Worm (Caenorhabditis elegans) whole organism, L1 larva: ENCODE data around the gene lec-9.

Experiments
- C04F5.9 ChIP-seq: sonication (generic microtip); optimal IDR thresholded peaks from 2 replicates; lab custom pipeline; 2016; ENCODE audit warnings: missing genetic modification characterization, missing compliant biosample characterization
- aha-1 ChIP-seq: fragments of 150-350 bp; optimal IDR thresholded peaks from 2 replicates; lab custom pipeline; 2014; ENCODE audit warnings: missing biosample characterization, missing genetic modification characterization
- blmp-1 ChIP-seq: fragments of 150-350 bp; optimal IDR thresholded peaks from 2 replicates; lab custom pipeline; 2014; ENCODE audit warnings: missing biosample characterization, missing genetic modification characterization
- ceh-8 ChIP-seq: fragments of 200-800 bp; sonication (Bioruptor generic); optimal IDR thresholded peaks from 2 replicates; lab custom pipeline; 2018; ENCODE audit warnings: mild to moderate bottlenecking, missing genetic modification characterization, moderate library complexity, missing compliant biosample characterization
- ceh-88 ChIP-seq: fragments of 200-800 bp; sonication (Bioruptor generic); IDR thresholded peaks from 2 replicates; pipeline ENCODE4 v1.3.6; 2022; ENCODE audit warnings: missing genetic modification characterization, missing compliant biosample characterization
- dpl-1 ChIP-seq, 3 experiments: fragments of 150-350 bp in 2 of 3; sonication (generic microtip) in 1 of 3; optimal IDR thresholded peaks; 2 replicates each; lab custom pipeline; 2014 to 2017; ENCODE audit warnings: missing biosample characterization in 3 of 3, missing genetic modification characterization in 3 of 3, missing genetic modification reagents in 3 of 3
- dsc-1 ChIP-seq: sonication (generic microtip); optimal IDR thresholded peaks from 2 replicates; lab custom pipeline; 2016; ENCODE audit warnings: mild to moderate bottlenecking, missing genetic modification characterization, missing compliant biosample characterization
- efl-1 ChIP-seq, 4 experiments: fragments of 150-350 bp; optimal IDR thresholded peaks in 3 of 4; peaks in 1 of 4; 1 replicate in 1 of 4; 2 replicates in 3 of 4; lab custom pipeline; 2014; ENCODE audit warnings: missing biosample characterization in 2 of 4, missing genetic modification characterization in 2 of 4, missing genetic modification reagents in 2 of 4
- efl-3 ChIP-seq: fragments of 200-800 bp; sonication (Bioruptor generic); optimal IDR thresholded peaks from 2 replicates; lab custom pipeline; 2018; ENCODE audit warnings: mild to moderate bottlenecking, missing genetic modification characterization, missing compliant biosample characterization
- elt-2 ChIP-seq: sonication (generic microtip); optimal IDR thresholded peaks from 2 replicates; lab custom pipeline; 2016; ENCODE audit warnings: missing genetic modification characterization, mild to moderate bottlenecking, inconsistent platforms, missing compliant biosample characterization, missing genetic modification reagents
- elt-3 ChIP-seq, 6 experiments: fragments of 150-350 bp in 1 of 6; sonication (generic microtip); optimal IDR thresholded peaks; 2 replicates each; lab custom pipeline; 2017 to 2018; ENCODE audit warnings: missing biosample characterization in 6 of 6, missing genetic modification characterization in 6 of 6, inconsistent platforms in 1 of 6
- fkh-4 ChIP-seq: sonication (generic microtip); optimal IDR thresholded peaks from 2 replicates; lab custom pipeline; 2016; ENCODE audit warnings: missing compliant biosample characterization, missing genetic modification characterization, borderline replicate concordance
- grh-1 ChIP-seq: fragments of 200-800 bp; sonication (Bioruptor generic); IDR thresholded peaks from 2 replicates; pipeline ENCODE4 v1.3.6; 2022; ENCODE audit warnings: missing genetic modification reagents, missing genetic modification characterization, missing compliant biosample characterization
- hlh-17 ChIP-seq: fragments of 200-800 bp; sonication (Bioruptor generic); optimal IDR thresholded peaks from 2 replicates; lab custom pipeline; 2018; ENCODE audit warnings: missing genetic modification characterization, mild to moderate bottlenecking, missing compliant biosample characterization, moderate library complexity, borderline replicate concordance
- irx-1 ChIP-seq: sonication (generic microtip); optimal IDR thresholded peaks from 2 replicates; lab custom pipeline; 2016; ENCODE audit warnings: missing genetic modification characterization, missing compliant biosample characterization
- isw-1 ChIP-seq: fragments of 200-800 bp; sonication (Bioruptor generic); IDR thresholded peaks from 2 replicates; pipeline ENCODE4 v1.3.6; 2022; ENCODE audit warnings: missing genetic modification characterization, missing compliant biosample characterization
- jun-1 ChIP-seq: fragments of 150-350 bp; optimal IDR thresholded peaks from 2 replicates; lab custom pipeline; 2014; ENCODE audit warnings: missing biosample characterization, missing genetic modification reagents, missing genetic modification characterization
- lin-13 ChIP-seq: fragments of 150-350 bp; optimal IDR thresholded peaks from 2 replicates; lab custom pipeline; 2014; ENCODE audit warnings: missing biosample characterization, missing genetic modification reagents, missing genetic modification characterization
- lin-14 ChIP-seq: fragments of 200-800 bp; sonication (Bioruptor generic); optimal IDR thresholded peaks from 2 replicates; lab custom pipeline; 2018; ENCODE audit warnings: mild to moderate bottlenecking, missing genetic modification characterization, moderate library complexity, missing compliant biosample characterization
- lin-15B ChIP-seq: fragments of 150-350 bp; sonication (generic microtip); optimal IDR thresholded peaks from 3 replicates; lab custom pipeline; 2014; ENCODE audit warnings: missing biosample characterization, missing genetic modification characterization
- lin-35 ChIP-seq, 2 experiments: fragments of 150-350 bp; optimal IDR thresholded peaks; 2 replicates each; lab custom pipeline; 2014; ENCODE audit warnings: missing biosample characterization in 2 of 2, missing genetic modification characterization in 2 of 2, missing genetic modification reagents in 2 of 2
- lin-39 ChIP-seq: fragments of 150-350 bp; optimal IDR thresholded peaks from 2 replicates; lab custom pipeline; 2014; ENCODE audit warnings: missing biosample characterization, missing genetic modification reagents, missing genetic modification characterization
- mdl-1 ChIP-seq, 2 experiments: fragments of 150-350 bp; optimal IDR thresholded peaks; 2 replicates each; lab custom pipeline; 2014 to 2017; ENCODE audit warnings: missing biosample characterization in 2 of 2, missing genetic modification characterization in 2 of 2, inconsistent platforms in 1 of 2
- mef-2 ChIP-seq: fragments of 150-350 bp; optimal IDR thresholded peaks from 2 replicates; lab custom pipeline; 2014; ENCODE audit warnings: missing biosample characterization, missing genetic modification characterization
- mep-1 ChIP-seq: fragments of 150-350 bp; optimal IDR thresholded peaks from 2 replicates; lab custom pipeline; 2014; ENCODE audit warnings: missing biosample characterization, missing genetic modification characterization
- nhr-11 ChIP-seq: fragments of 150-350 bp; optimal IDR thresholded peaks from 2 replicates; lab custom pipeline; 2014; ENCODE audit warnings: missing biosample characterization, missing genetic modification characterization
- nhr-19 ChIP-seq: fragments of 200-800 bp; sonication (Bioruptor generic); conservative IDR thresholded peaks from 2 replicates; pipeline ENCODE4 v1.3.6; 2022; ENCODE audit warnings: missing genetic modification characterization, missing compliant biosample characterization
- nhr-20 ChIP-seq: sonication (generic microtip); optimal IDR thresholded peaks from 2 replicates; lab custom pipeline; 2016; ENCODE audit warnings: mild to moderate bottlenecking, missing genetic modification characterization, missing compliant biosample characterization
- nhr-47 ChIP-seq: sonication (generic microtip); optimal IDR thresholded peaks from 2 replicates; lab custom pipeline; 2016; ENCODE audit warnings: mild to moderate bottlenecking, missing genetic modification characterization, moderate library complexity, missing compliant biosample characterization
- nhr-71 ChIP-seq: sonication (generic microtip); optimal IDR thresholded peaks from 2 replicates; lab custom pipeline; 2016; ENCODE audit warnings: mild to moderate bottlenecking, missing genetic modification characterization, moderate library complexity, missing compliant biosample characterization
- nhr-85 ChIP-seq: sonication (generic microtip); peaks from one replicate; lab custom pipeline; 2016; ENCODE audit warnings: missing genetic modification characterization, inconsistent platforms, missing compliant biosample characterization
- nhr-90 ChIP-seq: sonication (generic microtip); optimal IDR thresholded peaks from 2 replicates; lab custom pipeline; 2016; ENCODE audit warnings: mild to moderate bottlenecking, missing genetic modification characterization, missing compliant biosample characterization; ENCODE audit not compliant: poor library complexity
- snu-23 ChIP-seq: sonication (generic microtip); optimal IDR thresholded peaks from 2 replicates; lab custom pipeline; 2016; ENCODE audit warnings: missing genetic modification characterization, missing compliant biosample characterization
- sox-4 ChIP-seq: sonication (generic microtip); optimal IDR thresholded peaks from 2 replicates; lab custom pipeline; 2016; ENCODE audit warnings: missing genetic modification characterization, missing compliant biosample characterization
- tbx-2 ChIP-seq: sonication (generic microtip); optimal IDR thresholded peaks from 2 replicates; lab custom pipeline; 2016; ENCODE audit warnings: missing genetic modification characterization, missing compliant biosample characterization
- unc-130 ChIP-seq: fragments of 150-350 bp; optimal IDR thresholded peaks from 2 replicates; lab custom pipeline; 2017; ENCODE audit warnings: missing biosample characterization, missing genetic modification characterization, inconsistent platforms
- unc-98 ChIP-seq: fragments of 200-800 bp; sonication (Bioruptor generic); IDR thresholded peaks from 2 replicates; pipeline ENCODE4 v1.3.6; 2022; ENCODE audit warnings: missing genetic modification characterization, missing compliant biosample characterization
- vab-15 ChIP-seq: sonication (generic microtip); optimal IDR thresholded peaks from 2 replicates; lab custom pipeline; 2017; ENCODE audit warnings: missing genotype, mild to moderate bottlenecking, missing genetic modification characterization, missing compliant biosample characterization
- xbp-1 ChIP-seq: sonication (generic microtip); optimal IDR thresholded peaks from 2 replicates; lab custom pipeline; 2016; ENCODE audit warnings: missing genetic modification characterization, missing compliant biosample characterization
- zag-1 ChIP-seq: fragments of 150-350 bp; optimal IDR thresholded peaks from 2 replicates; lab custom pipeline; 2014; ENCODE audit warnings: missing biosample characterization, missing genetic modification characterization
- ztf-4 ChIP-seq: fragments of 150-350 bp; optimal IDR thresholded peaks from 2 replicates; lab custom pipeline; 2014; ENCODE audit warnings: missing biosample characterization, missing genetic modification characterization

The lec-9 gene

DNA sequence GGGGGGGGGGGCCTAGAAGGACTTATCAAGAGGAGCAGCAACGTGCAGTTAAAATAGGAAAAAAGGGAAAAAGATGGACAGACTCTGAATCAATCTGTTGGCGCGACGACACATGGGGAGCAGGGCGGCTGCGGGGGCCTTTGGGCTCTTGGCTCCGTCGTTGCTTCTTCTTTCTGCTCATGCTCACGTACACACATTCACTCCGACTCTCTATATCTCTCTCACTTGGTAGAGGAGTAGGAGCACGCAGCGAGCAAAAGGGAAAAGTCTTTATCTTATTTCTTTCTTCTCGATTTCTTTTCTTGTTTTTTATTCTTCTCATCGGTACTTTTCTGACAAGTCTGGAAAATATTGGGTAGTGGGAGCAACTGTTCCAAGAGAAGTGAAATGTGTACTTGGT lies 28.1 kb downstream of the lec-9 start (continued):
- TF ChIP-seq nhr-90, result no peak
- no peak for TF ChIP-seq ceh-8
- TF ChIP-seq unc-98, result no peak
- TF ChIP-seq nhr-11 (tag; lab: Kevin White, UChicago), result no peak
- no peak for TF ChIP-seq mep-1 (tag; lab: Kevin White, UChicago)
- TF ChIP-seq jun-1 (tag; lab: Kevin White, UChicago), result no peak
- no peak for TF ChIP-seq xbp-1 (tag; lab: Kevin White, UChicago)
- TF ChIP-seq elt-2, result no peak
- TF ChIP-seq nhr-71 (tag; lab: Kevin White, UChicago), result peak; percentile 54
- no peak for TF ChIP-seq zag-1
- no peak for TF ChIP-seq grh-1 (GFP tag; lab: Robert Waterston, UW)
- TF ChIP-seq hlh-17 (GFP tag; lab: Kevin White, UChicago), result no peak
- TF ChIP-seq efl-3 (GFP tag; lab: Kevin White, UChicago), result no peak
- no peak for TF ChIP-seq lin-15B (tag; lab: Kevin White, UChicago)
- peak; percentile 1 for TF ChIP-seq dsc-1 (tag; lab: Kevin White, UChicago)
- peak; percentile 40; the same call in 1 of the 2 replicates for TF ChIP-seq nhr-19 (GFP tag; lab: Robert Waterston, UW)
- TF ChIP-seq lin-39, result no peak
- no peak for TF ChIP-seq mef-2 (tag; lab: Kevin White, UChicago)
- no peak for TF ChIP-seq dpl-1 (GFP tag; optimal IDR thresholded peaks at IDR 0.05; lab: Kevin White, UChicago)

DNA sequence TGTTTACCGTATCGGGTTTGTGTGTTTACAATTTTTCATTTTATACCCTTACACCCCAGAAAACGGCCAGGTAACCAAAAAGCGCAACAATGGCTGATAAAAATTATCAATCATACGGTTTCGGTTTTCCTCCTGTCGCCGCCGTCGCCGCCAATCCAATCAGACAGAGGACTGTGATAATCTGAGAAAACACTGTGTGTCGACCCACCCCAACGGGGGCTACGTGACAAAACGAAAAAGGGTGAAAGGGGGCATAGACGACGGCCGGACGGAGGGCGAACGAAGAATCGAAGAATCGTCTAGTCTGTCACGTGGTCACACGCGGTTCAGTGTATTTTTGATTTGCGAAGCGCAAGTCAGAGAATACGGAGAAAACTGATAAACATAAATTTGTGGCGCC lies 30.6 kb downstream of the lec-9 start:
- peak; percentile 16 for TF ChIP-seq lin-13 (GFP tag; lab: Kevin White, UChicago)
- TF ChIP-seq mef-2 (tag; lab: Kevin White, UChicago), result no peak
- TF ChIP-seq blmp-1 (tag; lab: Kevin White, UChicago), result peak; percentile 95
- TF ChIP-seq lin-15B (tag; lab: Kevin White, UChicago), result no peak
- peak in 1 of 3 experiments; percentile 27 for TF ChIP-seq dpl-1 (GFP tag; optimal IDR thresholded peaks at IDR 0.05; lab: Kevin White, UChicago)
- peak; percentile 75 for TF ChIP-seq nhr-19 (GFP tag; lab: Robert Waterston, UW)
- peak; percentile 38 for TF ChIP-seq unc-130 (tag; lab: Kevin White, UChicago)
- TF ChIP-seq nhr-47 (tag; lab: Kevin White, UChicago), result peak; percentile 62
- peak; percentile 83 for TF ChIP-seq lin-14 (GFP tag; lab: Kevin White, UChicago)
- peak; percentile 9 for TF ChIP-seq C04F5.9 (tag; lab: Kevin White, UChicago)
- no peak for TF ChIP-seq fkh-4 (tag; lab: Kevin White, UChicago)
- peak; percentile 69 for TF ChIP-seq snu-23
- TF ChIP-seq mep-1 (tag; lab: Kevin White, UChicago), result peak; percentile 9
- TF ChIP-seq isw-1 (GFP tag; lab: Robert Waterston, UW), result no peak
- TF ChIP-seq elt-2, result peak; percentile 89
- peak; percentile 85 for TF ChIP-seq nhr-90
- TF ChIP-seq elt-3 (tag; optimal IDR thresholded peaks at IDR 0.05; lab: Kevin White, UChicago), result peak in 4 of 6 experiments; percentile 4 to 77 (median 58)
- TF ChIP-seq tbx-2 (tag; lab: Kevin White, UChicago), result peak; percentile 62
- no peak for TF ChIP-seq sox-4
- peak; percentile 44 for TF ChIP-seq ceh-88 (GFP tag; lab: Robert Waterston, UW)
- TF ChIP-seq zag-1, result no peak
- no peak for TF ChIP-seq vab-15
- TF ChIP-seq ztf-4, result peak; percentile 20
- peak in 1 of 2 experiments; percentile 66 for TF ChIP-seq lin-35 (GFP tag; optimal IDR thresholded peaks at IDR 0.05; lab: Kevin White, UChicago)
- peak; percentile 91 for TF ChIP-seq nhr-85
- TF ChIP-seq aha-1 (tag; lab: Kevin White, UChicago), result peak; percentile 88
- peak; percentile 24 for TF ChIP-seq xbp-1 (tag; lab: Kevin White, UChicago)
- no peak for TF ChIP-seq jun-1 (tag; lab: Kevin White, UChicago)
- TF ChIP-seq grh-1 (GFP tag; lab: Robert Waterston, UW), result peak; percentile 69
- TF ChIP-seq irx-1, result peak; percentile 15
- peak; percentile 87 for TF ChIP-seq nhr-20 (tag; lab: Kevin White, UChicago)
- TF ChIP-seq nhr-71 (tag; lab: Kevin White, UChicago), result peak; percentile 78
- TF ChIP-seq efl-1 (optimal IDR thresholded peaks at IDR 0.05; lab: Kevin White, UChicago), result peak in 1 of 2 experiments; percentile 2
- no peak for TF ChIP-seq efl-1 (GFP tag; optimal IDR thresholded peaks at IDR 0.05 in 1 of 2; lab: Kevin White, UChicago)
- TF ChIP-seq mdl-1 (tag; optimal IDR thresholded peaks at IDR 0.05; lab: Kevin White, UChicago), result peak in 1 of 2 experiments; percentile 83
- no peak for TF ChIP-seq lin-39
